Fruit fly (Drosophila melanogaster) whole organism, larva: ENCODE measurements around the gene Sys1.

ENCODE experiments used
- noc ChIP-seq: fragments of 200-800 bp; sonication (Bioruptor generic); optimal IDR thresholded peaks from 3 replicates; lab custom pipeline; 2019; ENCODE audit warnings: missing biosample characterization, mild to moderate bottlenecking, missing genetic modification characterization, moderate library complexity

Sys1 gene

DNA sequence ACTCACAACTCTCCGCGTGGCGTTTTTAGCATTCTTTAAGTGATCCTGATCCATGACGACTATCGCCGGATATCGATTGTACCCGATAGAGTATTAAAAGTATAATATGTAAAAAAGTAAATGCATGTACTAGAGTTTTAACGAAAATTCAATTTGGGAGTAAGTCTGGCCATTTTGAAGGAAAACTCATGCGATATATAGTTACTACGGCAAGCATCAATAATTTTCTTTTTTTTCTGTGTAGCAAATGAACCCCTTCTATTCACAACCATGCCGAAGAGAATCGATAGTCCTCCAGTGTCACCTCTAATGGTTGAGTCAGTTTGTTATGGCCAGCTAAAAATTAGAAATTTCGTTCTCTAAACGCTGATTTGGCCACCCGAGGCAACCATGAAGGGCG, at the start of gene Sys1, which contains the start of gene Dhod:
Gene Sys1 (plus strand): TSS at position 91 of the 400 bp plus-strand sequence.
Gene Dhod (minus strand): TSS at position 186 of the 400 bp plus-strand sequence.
- peak; percentile 77 for TF ChIP-seq noc (tag; lab: Kevin White, UChicago)

DNA sequence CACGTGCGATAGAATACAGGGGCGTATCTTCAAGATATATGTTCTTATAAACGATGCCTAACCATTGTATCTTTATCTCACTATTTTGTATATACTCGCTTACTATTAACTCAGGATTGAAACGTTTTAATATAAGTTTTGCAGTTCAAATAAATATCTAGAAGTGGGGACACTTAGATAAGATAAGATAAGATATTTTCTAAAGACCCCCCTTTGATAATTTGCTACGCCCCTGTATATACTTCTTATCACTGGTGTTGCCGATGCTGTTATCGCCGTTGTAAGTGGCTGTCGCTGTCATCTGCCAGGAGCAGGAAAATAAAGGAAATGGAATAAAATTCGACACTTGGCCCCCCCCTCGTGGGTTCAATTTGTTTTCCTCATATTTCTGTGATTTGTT, 36.5 kb upstream of the Sys1 start:
- no peak for TF ChIP-seq noc (tag; lab: Kevin White, UChicago)

DNA sequence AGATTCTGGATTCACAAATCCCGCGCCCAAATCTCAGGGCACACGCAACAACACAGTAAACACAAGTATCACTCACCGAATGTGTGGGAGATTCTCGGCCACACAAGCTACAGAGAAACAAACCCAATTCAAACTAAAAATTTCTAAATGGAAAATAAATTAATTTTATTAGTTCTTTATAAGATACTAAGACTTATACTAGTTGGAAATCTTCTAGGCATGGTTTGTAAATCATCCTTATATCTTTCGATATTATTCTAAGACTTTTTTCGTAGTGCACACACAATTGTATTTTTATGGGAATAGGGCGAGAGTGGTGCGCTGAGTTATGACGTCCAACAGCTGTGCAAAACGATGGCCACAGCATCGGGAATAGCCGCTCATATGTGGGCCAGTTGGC, 33.5 kb upstream of the Sys1 start:
- TF ChIP-seq noc (tag; lab: Kevin White, UChicago) = no peak

DNA sequence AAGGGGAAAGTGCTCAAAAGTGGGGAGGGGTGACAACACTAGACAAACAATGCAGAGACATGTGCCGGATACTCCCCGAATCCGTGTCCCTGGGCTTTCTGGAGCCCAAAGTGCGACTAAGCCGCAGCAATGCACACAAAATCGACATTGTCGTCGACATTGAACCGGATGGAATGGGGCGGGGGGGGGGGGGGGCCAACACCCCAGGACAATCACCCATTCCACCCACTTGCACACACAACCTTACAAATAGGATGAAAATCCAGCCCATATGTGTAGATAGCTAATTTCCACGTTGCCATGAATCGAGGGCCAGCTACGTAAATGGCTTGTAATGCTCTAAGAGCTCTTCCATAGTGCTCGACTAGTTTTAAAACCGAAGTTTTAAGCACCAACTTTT, 31.9 kb upstream of the Sys1 start:
- TF ChIP-seq noc (tag; lab: Kevin White, UChicago) = no peak

DNA sequence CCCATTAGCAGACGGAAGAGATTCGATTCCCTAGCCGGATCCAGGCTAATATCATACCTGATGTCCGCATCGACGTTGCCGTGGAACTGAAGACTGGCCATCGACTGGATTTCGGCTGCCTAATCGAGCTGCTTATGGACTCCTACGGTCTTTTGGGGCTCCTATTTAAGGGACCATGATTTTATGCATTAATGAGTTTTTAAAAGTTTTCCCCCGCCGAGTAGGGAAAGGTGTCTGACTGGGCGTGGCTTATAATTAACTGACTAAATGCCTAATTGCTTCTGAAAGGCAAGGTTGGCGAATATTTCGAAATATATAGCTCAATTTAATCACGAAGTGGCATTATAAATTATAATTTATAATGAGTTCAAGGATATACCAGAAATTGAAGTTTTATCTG, 16.8 kb upstream of the Sys1 start, which contains the start of gene Or85e:
Gene Or85e (minus strand): TSS at position 101 of the 400 bp plus-strand sequence.
- TF ChIP-seq noc (tag; lab: Kevin White, UChicago) = no peak

DNA sequence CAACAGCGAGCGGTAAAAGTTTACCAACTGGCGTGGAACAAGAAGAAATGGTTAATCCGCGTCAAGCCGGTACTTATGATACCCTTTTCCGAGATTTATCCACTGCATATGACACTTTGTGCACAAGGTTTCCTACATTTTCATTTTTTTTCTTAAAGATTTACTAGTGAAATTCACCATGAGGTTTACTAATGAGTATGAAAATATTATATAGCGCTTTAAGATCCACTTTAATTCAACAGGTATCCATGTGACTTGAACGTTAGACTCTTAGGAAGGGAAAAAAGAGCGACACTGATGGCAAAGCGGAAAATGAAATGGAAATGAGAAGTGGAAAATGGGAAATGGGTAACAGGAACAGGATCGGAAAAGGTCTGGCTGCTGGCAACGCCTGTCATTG, 14.0 kb upstream of the Sys1 start:
- TF ChIP-seq noc (tag; lab: Kevin White, UChicago) = no peak

DNA sequence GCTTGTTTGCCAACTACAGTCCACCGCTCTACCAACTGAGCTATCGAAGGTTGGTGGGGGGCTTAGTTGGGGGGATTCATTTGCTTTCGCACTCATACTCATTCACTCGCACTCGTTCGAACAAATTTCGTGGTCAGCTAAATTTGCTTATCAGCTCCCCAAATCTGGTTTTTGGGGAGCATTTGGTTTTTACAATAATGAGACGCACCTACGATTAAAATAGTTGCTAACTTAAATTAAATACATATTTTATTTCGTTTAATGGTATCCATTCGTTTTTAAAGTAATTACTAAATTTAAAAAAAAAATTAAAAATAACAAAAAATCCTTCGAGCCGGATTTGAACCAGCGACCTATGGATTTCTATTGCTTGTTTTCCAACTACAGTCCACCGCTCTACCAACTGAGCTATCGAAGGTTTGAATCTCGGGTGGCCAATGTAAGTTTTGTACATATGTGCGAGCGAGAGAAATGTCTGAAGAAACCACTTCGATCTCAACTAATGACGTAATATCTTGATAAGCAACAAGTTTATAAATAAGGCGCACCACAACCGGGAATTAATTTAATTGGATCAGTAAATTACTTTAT, 10.2 kb upstream of the Sys1 start:
- peak; percentile 29 for TF ChIP-seq noc (tag; lab: Kevin White, UChicago)

DNA sequence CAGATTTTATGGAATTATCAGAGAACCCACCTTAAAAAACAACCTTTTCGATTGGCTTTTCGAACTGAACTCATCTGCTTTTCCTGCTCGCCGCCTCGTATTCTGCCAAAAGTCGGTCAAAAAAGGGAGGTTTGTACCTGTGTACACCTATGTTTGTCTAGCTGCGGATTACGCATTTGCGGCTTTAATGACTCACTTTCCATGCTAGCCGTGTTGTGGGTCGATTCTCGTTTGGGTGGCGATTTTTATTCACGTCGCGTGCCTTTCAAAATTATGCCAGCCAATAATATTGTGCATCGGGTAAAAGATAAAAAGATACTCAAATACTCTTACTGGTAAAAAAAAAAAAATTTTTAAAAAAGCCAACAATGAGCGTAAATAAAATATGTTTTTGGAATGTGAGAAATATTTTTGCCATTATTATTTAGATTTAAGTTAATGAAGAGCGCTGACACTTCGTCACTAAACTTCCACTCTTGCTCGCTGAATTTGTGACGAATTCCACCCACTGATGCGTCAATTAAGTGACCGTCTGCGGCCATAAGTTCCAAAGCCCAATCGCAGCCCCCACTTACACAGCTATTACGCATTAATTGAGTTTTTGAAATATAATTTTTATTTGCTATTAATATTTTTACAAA, 6.9 kb upstream of the Sys1 start, which contains the start of gene Cyp313b1:
Gene Cyp313b1 (minus strand): TSS at position 71 of the 641 bp plus-strand sequence.
- TF ChIP-seq noc (tag; lab: Kevin White, UChicago) = no peak

DNA sequence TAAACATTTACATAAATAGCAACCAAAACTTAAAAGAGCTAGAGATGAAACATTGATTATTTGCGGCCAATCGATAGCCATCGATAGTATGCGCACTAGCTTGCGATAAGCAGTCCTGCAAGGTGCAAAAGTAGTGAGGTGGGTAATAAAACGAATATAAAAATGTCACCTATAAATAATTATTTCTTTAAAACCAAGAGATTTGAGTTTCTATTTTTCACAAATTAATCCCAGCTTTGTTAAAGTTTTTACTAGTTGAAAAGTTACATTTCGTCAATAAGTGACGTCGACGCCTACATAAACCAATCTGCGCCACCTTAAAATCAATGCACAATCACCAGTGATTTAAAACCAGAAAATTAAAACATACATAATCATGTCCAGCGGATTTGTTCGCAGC, 1.9 kb upstream of the Sys1 start, which contains the start of the genes Mkk4 and SLIRP2:
Gene Mkk4 (minus strand): TSS at position 56 of the 400 bp plus-strand sequence.
Gene SLIRP2 (plus strand): TSS at position 344 of the 400 bp plus-strand sequence.
- peak; percentile 98 for TF ChIP-seq noc (tag; lab: Kevin White, UChicago)

DNA sequence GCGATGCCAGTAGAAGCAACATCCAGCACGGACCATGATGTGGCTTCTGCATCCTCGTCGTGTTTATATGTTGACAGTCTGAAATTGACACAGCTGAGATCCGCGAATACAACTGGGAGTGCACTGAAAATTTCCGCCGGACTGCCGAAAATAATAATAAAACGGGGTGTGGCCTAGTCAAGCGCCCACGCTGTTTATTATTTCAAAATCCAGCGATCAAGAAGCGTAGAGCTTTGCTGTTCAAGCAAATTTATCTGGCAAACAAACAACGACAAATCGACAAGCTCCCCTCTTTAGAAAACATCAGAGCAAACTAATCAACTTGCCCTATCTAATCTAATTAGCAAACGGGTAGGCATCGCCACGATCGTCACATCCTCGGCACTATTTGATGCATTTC, 1.4 kb downstream of the Sys1 start:
- TF ChIP-seq noc (tag; lab: Kevin White, UChicago) = no peak

DNA sequence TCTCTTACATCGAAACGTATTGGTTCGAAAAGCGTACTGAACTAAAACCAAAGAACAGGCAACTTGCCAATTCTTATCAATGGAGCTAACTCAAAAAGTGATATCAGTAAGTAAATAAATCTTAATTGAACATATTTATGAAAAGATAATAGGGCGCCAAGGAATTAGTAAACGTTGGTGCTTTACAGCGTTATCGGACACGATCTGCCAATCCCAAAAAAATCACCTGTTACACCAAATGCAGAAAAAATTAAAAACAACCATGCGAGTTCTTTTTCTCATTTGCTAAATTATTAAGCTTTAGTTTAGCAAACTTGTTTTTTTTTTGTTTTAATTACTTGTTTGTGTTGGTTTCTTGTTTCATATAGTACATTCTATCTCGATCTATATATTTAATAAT, 2.0 kb downstream of the Sys1 start, which contains the start of gene CG42489:
Gene CG42489 (minus strand): TSS at position 101 of the 400 bp plus-strand sequence.
- no peak for TF ChIP-seq noc (tag; lab: Kevin White, UChicago)

DNA sequence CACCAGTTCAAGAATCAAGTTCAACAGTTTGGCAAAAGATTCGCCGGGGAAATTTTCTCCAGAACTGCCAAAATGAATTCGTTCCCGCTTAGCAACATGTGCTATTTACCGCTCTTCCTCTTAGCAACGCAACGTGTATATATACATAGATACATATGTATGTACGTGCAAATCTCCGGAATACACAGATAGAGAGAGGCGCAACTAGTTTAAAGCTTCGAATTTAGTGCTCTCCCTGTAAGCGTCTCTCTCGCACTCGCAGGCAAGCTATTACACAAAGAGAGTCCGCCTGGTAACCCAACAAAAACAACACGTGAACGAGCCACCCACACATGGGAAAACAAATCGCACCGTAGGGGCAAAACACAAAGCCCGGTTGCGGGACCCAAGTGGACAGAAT, 6.1 kb downstream of the Sys1 start:
- no peak for TF ChIP-seq noc (tag; lab: Kevin White, UChicago)

DNA sequence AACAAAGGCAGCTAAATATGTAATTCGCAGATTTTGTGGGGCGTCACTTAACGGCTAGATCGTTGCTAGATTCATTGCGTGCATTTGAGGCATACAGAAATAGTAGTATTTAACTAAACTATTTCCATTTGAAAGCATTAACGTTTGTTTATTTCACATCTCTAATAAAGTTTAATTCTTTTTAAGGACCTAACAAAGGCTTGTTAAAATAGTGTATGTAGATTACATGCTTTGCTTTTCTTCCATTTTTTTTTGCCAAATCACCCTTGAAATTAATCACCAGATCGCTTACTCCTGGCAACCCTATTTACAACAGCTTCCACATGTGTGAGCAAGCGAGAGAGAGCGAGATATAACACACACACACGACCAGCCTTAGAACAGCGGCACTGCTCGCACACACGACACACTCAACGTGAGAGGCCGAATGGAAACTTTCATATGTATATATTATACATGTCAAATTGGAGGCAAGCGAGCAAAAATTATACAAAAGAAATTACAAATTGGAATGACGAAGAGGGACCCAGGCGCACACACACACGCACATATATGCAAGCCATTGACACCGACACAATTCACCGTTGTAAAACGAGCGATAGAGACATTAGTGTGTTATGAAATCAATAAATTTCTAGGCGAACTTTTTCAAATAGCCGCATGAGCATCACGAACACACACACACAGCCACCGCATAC, 6.7 kb downstream of the Sys1 start:
- peak; percentile 62 for TF ChIP-seq noc (tag; lab: Kevin White, UChicago)

DNA sequence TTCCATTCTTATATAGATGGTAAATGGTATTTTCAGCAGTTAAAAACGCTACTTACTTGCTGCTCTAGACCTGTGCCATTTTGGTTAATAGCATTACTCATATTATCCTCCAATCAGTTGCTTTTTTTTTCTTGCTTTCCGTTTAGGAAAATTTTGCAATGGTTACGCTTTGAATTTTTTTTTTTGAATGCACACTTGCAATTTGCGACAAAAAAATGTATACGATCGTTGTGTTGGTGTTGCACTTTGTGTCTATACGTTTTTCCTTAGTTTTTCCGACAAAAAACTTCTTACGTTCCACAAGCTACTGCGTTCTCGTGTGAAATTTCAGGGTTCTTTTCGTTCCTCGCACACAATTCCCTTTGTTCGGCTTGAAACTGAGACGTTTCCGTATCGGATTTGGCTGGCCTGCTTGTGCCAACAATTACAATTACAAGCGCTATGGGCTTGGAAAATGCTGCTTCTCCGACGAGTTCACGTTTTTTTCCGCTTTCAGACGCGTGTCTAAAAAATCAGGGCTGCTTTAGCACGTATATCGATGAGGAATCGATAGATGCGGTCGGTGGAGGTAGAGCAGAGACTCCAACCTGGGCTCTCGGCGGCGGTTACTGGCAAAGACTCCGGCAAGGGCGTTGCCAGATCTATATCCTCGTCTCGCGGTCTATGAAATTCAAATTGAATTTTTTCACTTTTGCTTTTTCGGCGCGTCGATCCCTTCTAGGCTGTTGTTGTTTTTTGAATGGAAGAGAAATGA, 7.5 kb downstream of the Sys1 start:
- TF ChIP-seq noc (tag; lab: Kevin White, UChicago) = peak; percentile 7

DNA sequence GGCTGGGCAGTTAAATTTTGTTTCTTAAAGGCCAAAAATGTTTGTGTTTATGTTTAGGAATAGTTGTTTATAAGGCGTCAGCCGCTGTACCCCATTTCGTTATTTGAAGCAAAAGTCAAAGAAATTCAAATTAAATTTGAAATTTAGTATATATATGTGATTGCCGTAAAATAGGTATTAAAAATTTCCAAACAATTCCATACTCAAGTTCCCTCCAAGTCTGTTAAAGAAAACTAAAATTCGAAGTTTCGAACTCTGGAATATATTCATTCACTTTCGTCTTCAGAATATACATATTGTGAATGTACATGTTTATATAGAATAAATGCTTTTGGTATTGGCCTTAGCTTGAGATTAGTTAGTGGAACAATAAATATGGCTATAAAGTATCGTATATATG, 8.0 kb downstream of the Sys1 start, which contains the start of gene bel:
Gene bel (minus strand): TSS at position 101 of the 400 bp plus-strand sequence.
- no peak for TF ChIP-seq noc (tag; lab: Kevin White, UChicago)
